Worm (Caenorhabditis elegans): ENCODE data around the gene C18C4.7.

The C18C4.7 gene

DNA sequence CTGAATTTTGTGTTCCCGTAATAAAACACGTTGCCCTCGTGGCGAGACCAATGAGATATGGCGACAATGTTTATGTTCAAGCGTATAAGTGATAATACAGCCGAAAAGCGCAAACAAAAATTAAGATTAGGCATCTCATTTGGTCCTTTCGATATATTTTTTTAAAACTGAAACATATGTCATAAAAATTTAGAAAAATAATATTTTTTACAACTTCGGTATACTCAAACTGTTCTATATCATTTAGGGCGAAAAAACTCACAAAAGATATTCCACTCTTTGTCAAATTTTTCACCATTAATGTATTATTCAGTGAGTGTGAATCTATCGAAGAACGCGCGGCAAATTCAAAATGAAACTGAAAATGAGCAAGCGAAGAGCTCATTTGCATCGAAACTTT, 28.5 kb downstream of the C18C4.7 start, which contains the start of gene cft-1:
Gene cft-1, plus strand, starts transcription at position 301 of the 400 bp plus-strand sequence.
- no peak for TF ChIP-seq B0261.1 (tag; optimal IDR thresholded peaks at IDR 0.05)
- TF ChIP-seq F39B2.1 (GFP tag; IDR thresholded peaks at IDR 0.05): no peak
- TF ChIP-seq gei-17 (GFP tag; optimal IDR thresholded peaks at IDR 0.05): no peak
- no peak for TF ChIP-seq dox-1 (GFP tag; IDR thresholded peaks at IDR 0.05)
- no peak for TF ChIP-seq tbp1 (GFP tag; optimal IDR thresholded peaks at IDR 0.05)
- TF ChIP-seq snpc-1.3 (tag; optimal IDR thresholded peaks at IDR 0.05; ENCODE audit: insufficient read depth): no peak
- TF ChIP-seq sptf-2 (GFP tag; optimal IDR thresholded peaks at IDR 0.05): no peak

DNA sequence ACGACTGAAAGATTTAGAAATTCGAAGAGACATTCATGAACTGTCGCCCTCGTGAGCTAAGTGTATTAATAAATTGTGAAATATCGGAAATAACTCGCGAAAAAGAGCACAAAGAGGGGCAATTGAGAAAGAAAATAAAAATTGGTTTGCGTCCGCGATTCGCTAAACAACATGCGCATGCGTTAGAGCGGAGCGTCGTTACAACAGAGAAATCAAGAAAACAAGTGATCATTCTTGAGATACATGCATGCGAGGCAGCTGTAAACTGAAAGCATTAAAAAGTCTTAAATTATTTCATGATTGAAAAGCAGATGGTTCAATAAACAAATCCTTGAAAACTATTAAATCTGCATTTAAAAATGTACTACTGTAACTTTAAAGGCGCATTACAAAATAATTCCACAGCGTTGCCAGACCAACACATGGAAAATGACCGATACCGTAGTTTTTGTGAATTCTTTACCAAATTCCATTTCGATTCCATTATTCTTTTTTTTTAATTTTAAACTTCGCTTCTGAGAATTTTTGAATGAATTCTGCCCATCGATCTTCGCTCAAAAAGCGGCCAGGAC, 30.7 kb downstream of the C18C4.7 start, which contains the start of the genes cox-16 and syp-2:
Gene cox-16, minus strand, starts transcription at position 4 of the 572 bp plus-strand sequence.
Gene syp-2, plus strand, starts transcription at position 248 of the 572 bp plus-strand sequence.
- TF ChIP-seq lsl-1 (GFP tag; optimal IDR thresholded peaks at IDR 0.05) (peak; percentile 98), C06A6.2 (GFP tag; conservative IDR thresholded peaks at IDR 0.05) (no peak), ekl-4 (GFP tag; IDR thresholded peaks at IDR 0.05) (no peak), efl-1 (GFP tag; optimal IDR thresholded peaks at IDR 0.05) (peak; percentile 19), tbp1 (GFP tag; optimal IDR thresholded peaks at IDR 0.05) (peak; percentile 16), attf-3 (GFP tag; conservative IDR thresholded peaks at IDR 0.05) (peak; percentile 93), snpc-4 (GFP tag; optimal IDR thresholded peaks at IDR 0.05) (no peak), snpc-4 (tag; optimal IDR thresholded peaks at IDR 0.05) (peak in 1 of 4 experiments; percentile 32), lsy-27 (tag; optimal IDR thresholded peaks at IDR 0.05; ENCODE audit: borderline replicate concordance, insufficient read depth) (no peak), F33H1.4 (GFP tag; IDR thresholded peaks at IDR 0.05) (peak; percentile 89), F23B12.7 (tag; optimal IDR thresholded peaks at IDR 0.05; ENCODE audit: insufficient read depth) (peak; percentile 48), dox-1 (GFP tag; IDR thresholded peaks at IDR 0.05) (peak; percentile 48; the same call in 1 of the 2 replicates), F22D6.2 (tag; optimal IDR thresholded peaks at IDR 0.05) (no peak), F49E8.2 (tag; optimal IDR thresholded peaks at IDR 0.05; ENCODE audit: insufficient read depth) (peak; percentile 67), bed-2 (GFP tag; IDR thresholded peaks at IDR 0.05) (no peak), xnd-1 (tag; optimal IDR thresholded peaks at IDR 0.05) (peak; percentile 88), ceh-91 (GFP tag; IDR thresholded peaks at IDR 0.05) (peak; percentile 82), K11D2.4 (GFP tag; IDR thresholded peaks at IDR 0.05) (no peak), ztf-3 (GFP tag; optimal IDR thresholded peaks at IDR 0.05) (no peak), nhr-179 (tag; optimal IDR thresholded peaks at IDR 0.05) (no peak), madf-6 (GFP tag; IDR thresholded peaks at IDR 0.05) (peak; percentile 95), gei-17 (GFP tag; optimal IDR thresholded peaks at IDR 0.05) (no peak), D2030.7 (GFP tag; IDR thresholded peaks at IDR 0.05) (peak; percentile 78), pbrm-1 (GFP tag; IDR thresholded peaks at IDR 0.05) (peak; percentile 32; the same call in 1 of the 2 replicates), ztf-26 (tag; optimal IDR thresholded peaks at IDR 0.05) (no peak), F57A8.1 (GFP tag; optimal IDR thresholded peaks at IDR 0.05) (no peak), madf-8 (GFP tag; conservative IDR thresholded peaks at IDR 0.05) (peak; percentile 86), him-1 (tag; optimal IDR thresholded peaks at IDR 0.05) (no peak), F52B5.7 (tag; optimal IDR thresholded peaks at IDR 0.05) (no peak), lin-54 (GFP tag; optimal IDR thresholded peaks at IDR 0.05) (peak; percentile 58), snpc-1.3 (tag; optimal IDR thresholded peaks at IDR 0.05; ENCODE audit: insufficient read depth) (peak; percentile 31), hmg-1.2 (GFP tag; IDR thresholded peaks at IDR 0.05) (peak; percentile 25; the same call in 1 of the 2 replicates), rcor-1 (GFP tag; IDR thresholded peaks at IDR 0.05) (peak; percentile 31; the same call in 1 of the 2 replicates)

Data from whole organism, young adult.